Comparison of ENCODE assay signal across 5 worm cellular contexts in the genomic region with DNA sequence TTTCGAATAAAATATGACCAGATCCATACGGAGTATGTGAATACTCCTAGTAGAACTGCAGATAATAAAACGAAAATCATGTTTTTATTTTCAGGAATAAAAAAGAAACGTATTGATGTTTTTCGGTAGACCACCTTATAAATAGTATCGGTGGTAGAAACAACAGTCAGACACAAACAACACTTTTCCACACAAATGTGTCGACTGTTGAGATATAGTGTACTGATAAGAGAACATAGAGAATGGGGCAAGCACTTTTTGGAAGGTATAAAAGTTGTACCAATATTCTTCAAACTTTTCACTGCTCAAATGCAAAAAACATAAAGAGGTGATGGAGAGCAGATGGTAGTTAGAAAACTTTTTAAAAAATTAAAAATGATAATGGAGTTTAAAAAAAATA.
TF ChIP-seq lines count a peak whose summit lies in the region.

A gene (minus strand): TSS at position 180 of the 400 bp plus-strand sequence.

TF ChIP-seq in whole organism, L1 larva, 84 proteins besides CTCF, POLR2A, EP300 and RAD21:
- TF ChIP-seq lin-14 (GFP tag; optimal IDR thresholded peaks at IDR 0.05; lab: Kevin White, UChicago) (peak; percentile 28), fkh-8 (tag; optimal IDR thresholded peaks at IDR 0.05; lab: Kevin White, UChicago) (no peak), ztf-4 (tag; optimal IDR thresholded peaks at IDR 0.05; lab: Kevin White, UChicago) (no peak), nhr-20 (tag; optimal IDR thresholded peaks at IDR 0.05; lab: Kevin White, UChicago) (peak; percentile 13), elt-2 (tag; optimal IDR thresholded peaks at IDR 0.05; lab: Kevin White, UChicago) (peak; percentile 21)

TF ChIP-seq in whole organism, L2 larva, 48 proteins besides CTCF, POLR2A, EP300 and RAD21:
- TF ChIP-seq unc-62 (GFP tag; optimal IDR thresholded peaks at IDR 0.05; lab: Kevin White, UChicago) (no peak), C34F6.9 (tag; optimal IDR thresholded peaks at IDR 0.05; lab: Kevin White, UChicago) (no peak), fos-1 (tag; optimal IDR thresholded peaks at IDR 0.05; lab: Kevin White, UChicago) (peak; percentile 62)

TF ChIP-seq in whole organism, L3 larva, 47 proteins besides CTCF, POLR2A, EP300 and RAD21:
- TF ChIP-seq pha-4 (tag; optimal IDR thresholded peaks at IDR 0.05; lab: Kevin White, UChicago): peak; percentile 2
- TF ChIP-seq elt-2 (tag; optimal IDR thresholded peaks at IDR 0.05; lab: Kevin White, UChicago): peak; percentile 26
- no peak for TF ChIP-seq lin-15B (tag; optimal IDR thresholded peaks at IDR 0.05; lab: Kevin White, UChicago)

TF ChIP-seq in whole organism, L4 larva, 104 proteins besides CTCF, POLR2A, EP300 and RAD21:
- TF ChIP-seq hmg-1.1 (GFP tag; IDR thresholded peaks at IDR 0.05; lab: Robert Waterston, UW): no peak
- TF ChIP-seq nhr-28 (tag; optimal IDR thresholded peaks at IDR 0.05; lab: Kevin White, UChicago): peak; percentile 63
- TF ChIP-seq spr-1 (tag; optimal IDR thresholded peaks at IDR 0.05; lab: Kevin White, UChicago): no peak
- TF ChIP-seq ceh-82 (tag; optimal IDR thresholded peaks at IDR 0.05; lab: Kevin White, UChicago): no peak
- TF ChIP-seq nhr-48 (tag; optimal IDR thresholded peaks at IDR 0.05; lab: Kevin White, UChicago): no peak
- no peak for TF ChIP-seq unc-39 (tag; optimal IDR thresholded peaks at IDR 0.05; lab: Kevin White, UChicago)
- TF ChIP-seq daf-16 (GFP tag; optimal IDR thresholded peaks at IDR 0.05; lab: Kevin White, UChicago): no peak
- TF ChIP-seq daf-16 (tag; optimal IDR thresholded peaks at IDR 0.05; lab: Kevin White, UChicago): peak; percentile 68
- no peak for TF ChIP-seq daf-12 (tag; optimal IDR thresholded peaks at IDR 0.05; lab: Kevin White, UChicago)
- peak; percentile 18 for TF ChIP-seq hlh-11 (tag; optimal IDR thresholded peaks at IDR 0.05; lab: Kevin White, UChicago)
- no peak for TF ChIP-seq dpl-1 (GFP tag; optimal IDR thresholded peaks at IDR 0.05; lab: Kevin White, UChicago)
- TF ChIP-seq ztf-7 (tag; optimal IDR thresholded peaks at IDR 0.05; lab: Kevin White, UChicago): no peak
- TF ChIP-seq F49E8.2 (tag; optimal IDR thresholded peaks at IDR 0.05; lab: Kevin White, UChicago; ENCODE audit: borderline replicate concordance): no peak
- no peak for TF ChIP-seq php-3 (GFP tag; IDR thresholded peaks at IDR 0.05; lab: Robert Waterston, UW)
- no peak for TF ChIP-seq egl-43 (GFP tag; IDR thresholded peaks at IDR 0.05; lab: Robert Waterston, UW)
- peak; percentile 46; the same call in 1 of the 2 replicates for TF ChIP-seq dmd-6 (GFP tag; IDR thresholded peaks at IDR 0.05; lab: Robert Waterston, UW)

TF ChIP-seq in whole organism, young adult, 124 proteins besides CTCF, POLR2A, EP300 and RAD21:
- no peak for TF ChIP-seq unc-130 (GFP tag; optimal IDR thresholded peaks at IDR 0.05; lab: Kevin White, UChicago)
- TF ChIP-seq atf-7 (tag; optimal IDR thresholded peaks at IDR 0.05; lab: Kevin White, UChicago): no peak
- peak; percentile 43 for TF ChIP-seq nhr-80 (tag; optimal IDR thresholded peaks at IDR 0.05; lab: Kevin White, UChicago)
- no peak for TF ChIP-seq egl-44 (GFP tag; IDR thresholded peaks at IDR 0.05; lab: Robert Waterston, UW)
- TF ChIP-seq F52B5.7 (tag; optimal IDR thresholded peaks at IDR 0.05; lab: Kevin White, UChicago): no peak
